Worm (Caenorhabditis elegans) whole organism, late embryonic: ENCODE data around the gene T15B7.8.
A peak's percentile ranks its signal among the peaks of the same experiment; 100 is the strongest.

Experiments
- C08G9.2 ChIP-seq: sonication (generic microtip); optimal IDR thresholded peaks from 2 replicates; lab custom pipeline; 2016; ENCODE audit warnings: mild to moderate bottlenecking, missing genetic modification characterization, moderate library complexity, missing compliant biosample characterization
- C38D4.7 ChIP-seq: fragments of 200-800 bp; sonication (Bioruptor generic); optimal IDR thresholded peaks from 2 replicates; lab custom pipeline; 2018; ENCODE audit warnings: mild to moderate bottlenecking, missing genetic modification characterization, moderate library complexity, missing compliant biosample characterization
- K02D7.2 ChIP-seq: sonication (generic microtip); optimal IDR thresholded peaks from 2 replicates; lab custom pipeline; 2017; ENCODE audit warnings: mild to moderate bottlenecking, missing genetic modification characterization, missing compliant biosample characterization
- K09A11.1 ChIP-seq: sonication (generic microtip); optimal IDR thresholded peaks from 2 replicates; lab custom pipeline; 2017; ENCODE audit warnings: antibody characterized with exemption, mild to moderate bottlenecking, missing genetic modification characterization, missing compliant biosample characterization; ENCODE audit not compliant: insufficient read depth
- T23F11.4 ChIP-seq: fragments of 200-800 bp; sonication (Bioruptor generic); optimal IDR thresholded peaks from 2 replicates; lab custom pipeline; 2018; ENCODE audit warnings: mild to moderate bottlenecking, missing genetic modification characterization, missing compliant biosample characterization
- Y22D7AL.16 ChIP-seq: sonication (generic microtip); optimal IDR thresholded peaks from 2 replicates; lab custom pipeline; 2016; ENCODE audit warnings: missing genetic modification characterization, missing compliant biosample characterization
- ahr-1 ChIP-seq: sonication (generic microtip); optimal IDR thresholded peaks from 2 replicates; lab custom pipeline; 2016; ENCODE audit warnings: missing genetic modification characterization, missing compliant biosample characterization
- ama-1 ChIP-seq: fragments of 150-350 bp; optimal IDR thresholded peaks from 2 replicates; lab custom pipeline; 2014
- ceh-14 ChIP-seq: sonication (generic microtip); optimal IDR thresholded peaks from 2 replicates; lab custom pipeline; 2016; ENCODE audit warnings: missing genotype, missing genetic modification characterization, missing compliant biosample characterization
- ceh-19 ChIP-seq: fragments of 200-800 bp; sonication (Bioruptor generic); optimal IDR thresholded peaks from 2 replicates; lab custom pipeline; 2018; ENCODE audit warnings: mild to moderate bottlenecking, missing genetic modification characterization, missing compliant biosample characterization
- ceh-22 ChIP-seq: sonication (generic microtip); optimal IDR thresholded peaks from 2 replicates; lab custom pipeline; 2017; ENCODE audit warnings: missing biosample characterization, missing genetic modification characterization
- ceh-30 ChIP-seq: fragments of 150-350 bp; optimal IDR thresholded peaks from 2 replicates; lab custom pipeline; 2014; ENCODE audit warnings: missing biosample characterization, missing genetic modification characterization
- ceh-31 ChIP-seq: sonication (generic microtip); optimal IDR thresholded peaks from 2 replicates; lab custom pipeline; 2016; ENCODE audit warnings: missing genetic modification characterization, missing compliant biosample characterization
- ceh-45 ChIP-seq: fragments of 200-800 bp; sonication (Bioruptor generic); IDR thresholded peaks from 2 replicates; pipeline ENCODE4 v1.3.6; 2022; ENCODE audit warnings: missing genetic modification reagents, missing genetic modification characterization, missing compliant biosample characterization
- ceh-48 ChIP-seq: sonication (generic microtip); optimal IDR thresholded peaks from 2 replicates; lab custom pipeline; 2016; ENCODE audit warnings: missing genetic modification characterization, inconsistent platforms, missing compliant biosample characterization
- ceh-6 ChIP-seq: fragments of 200-800 bp; sonication (Bioruptor generic); optimal IDR thresholded peaks from 2 replicates; lab custom pipeline; 2018; ENCODE audit warnings: mild to moderate bottlenecking, missing genetic modification characterization, missing compliant biosample characterization
- dve-1 ChIP-seq: sonication (generic microtip); optimal IDR thresholded peaks from 2 replicates; lab custom pipeline; 2017; ENCODE audit warnings: antibody characterized with exemption, mild to moderate bottlenecking, missing genetic modification characterization, missing compliant biosample characterization
- elt-4 ChIP-seq: sonication (generic microtip); optimal IDR thresholded peaks from 2 replicates; lab custom pipeline; 2016; ENCODE audit warnings: missing genetic modification characterization, missing compliant biosample characterization
- eyg-1 ChIP-seq: sonication (generic microtip); optimal IDR thresholded peaks from 2 replicates; lab custom pipeline; 2016; ENCODE audit warnings: missing genotype, missing genetic modification characterization, missing compliant biosample characterization
- fax-1 ChIP-seq: sonication (generic microtip); optimal IDR thresholded peaks from 2 replicates; lab custom pipeline; 2016; ENCODE audit warnings: missing genotype, missing genetic modification characterization, missing compliant biosample characterization
- fkh-10 ChIP-seq: fragments of 150-350 bp; optimal IDR thresholded peaks from 2 replicates; lab custom pipeline; 2014; ENCODE audit warnings: missing biosample characterization, missing genetic modification reagents, missing genetic modification characterization
- hlh-13 ChIP-seq: fragments of 200-800 bp; sonication (Bioruptor generic); optimal IDR thresholded peaks from 2 replicates; lab custom pipeline; 2018; ENCODE audit warnings: mild to moderate bottlenecking, missing genetic modification characterization, missing compliant biosample characterization
- hlh-6 ChIP-seq: sonication (generic microtip); optimal IDR thresholded peaks from 2 replicates; lab custom pipeline; 2016; ENCODE audit warnings: missing genotype, missing genetic modification characterization, missing compliant biosample characterization
- madf-2 ChIP-seq: sonication (generic microtip); optimal IDR thresholded peaks from 2 replicates; lab custom pipeline; 2017; ENCODE audit warnings: missing genetic modification characterization, missing compliant biosample characterization
- mec-3 ChIP-seq: sonication (generic microtip); optimal IDR thresholded peaks from 2 replicates; lab custom pipeline; 2016; ENCODE audit warnings: borderline replicate concordance, missing genetic modification characterization, missing compliant biosample characterization
- nfya-1 ChIP-seq: sonication (generic microtip); optimal IDR thresholded peaks from 2 replicates; lab custom pipeline; 2017; ENCODE audit warnings: missing genetic modification characterization, mild to moderate bottlenecking, missing compliant biosample characterization, antibody characterized with exemption, moderate library complexity
- nhr-11 ChIP-seq: fragments of 150-350 bp; optimal IDR thresholded peaks from 2 replicates; lab custom pipeline; 2014; ENCODE audit warnings: missing biosample characterization, missing genetic modification characterization
- nhr-232 ChIP-seq: sonication (generic microtip); optimal IDR thresholded peaks from 2 replicates; lab custom pipeline; 2016; ENCODE audit warnings: missing genetic modification characterization, missing compliant biosample characterization
- npax-4 ChIP-seq: sonication (generic microtip); optimal IDR thresholded peaks from 2 replicates; lab custom pipeline; 2016; ENCODE audit warnings: missing genetic modification characterization, missing compliant biosample characterization
- pag-3 ChIP-seq: sonication (generic microtip); optimal IDR thresholded peaks from 2 replicates; lab custom pipeline; 2016; ENCODE audit warnings: missing compliant biosample characterization, missing genetic modification characterization, borderline replicate concordance
- pat-9 ChIP-seq: fragments of 200-800 bp; sonication (Bioruptor generic); optimal IDR thresholded peaks from 2 replicates; lab custom pipeline; 2018; ENCODE audit warnings: mild to moderate bottlenecking, missing genetic modification characterization, moderate library complexity, missing compliant biosample characterization
- pha-2 ChIP-seq: sonication (generic microtip); optimal IDR thresholded peaks from 2 replicates; lab custom pipeline; 2017; ENCODE audit warnings: mild to moderate bottlenecking, missing genetic modification characterization, missing compliant biosample characterization
- pros-1 ChIP-seq: fragments of 150-350 bp; optimal IDR thresholded peaks from 2 replicates; lab custom pipeline; 2014; ENCODE audit warnings: missing biosample characterization, missing genetic modification reagents, missing genetic modification characterization
- ref-2 ChIP-seq: sonication (generic microtip); optimal IDR thresholded peaks from 2 replicates; lab custom pipeline; 2016; ENCODE audit warnings: missing genetic modification characterization, missing compliant biosample characterization
- tbx-2 ChIP-seq: sonication (generic microtip); optimal IDR thresholded peaks from 2 replicates; lab custom pipeline; 2016; ENCODE audit warnings: missing genetic modification characterization, missing compliant biosample characterization
- tbx-7 ChIP-seq: sonication (generic microtip); optimal IDR thresholded peaks from 2 replicates; lab custom pipeline; 2016; ENCODE audit warnings: missing genotype, missing genetic modification characterization, missing compliant biosample characterization
- unc-3 ChIP-seq, 2 experiments: fragments of 200-800 bp in 1 of 2; sonication (Bioruptor generic) in 1 of 2; sonication (generic microtip) in 1 of 2; conservative IDR thresholded peaks in 1 of 2; optimal IDR thresholded peaks in 1 of 2; 2 replicates each; pipeline versions ENCODE4 v1.3.6 to Lab custom; 2016 to 2022; ENCODE audit warnings: missing compliant biosample characterization in 2 of 2, missing genetic modification characterization in 2 of 2, missing genetic modification reagents in 1 of 2
- unc-55 ChIP-seq: sonication (generic microtip); optimal IDR thresholded peaks from 2 replicates; lab custom pipeline; 2017; ENCODE audit warnings: missing biosample characterization, missing genetic modification reagents, missing genetic modification characterization
- zip-5 ChIP-seq: sonication (generic microtip); optimal IDR thresholded peaks from 2 replicates; lab custom pipeline; 2016; ENCODE audit warnings: missing genetic modification characterization, missing compliant biosample characterization
- ztf-16 ChIP-seq: sonication (generic microtip); optimal IDR thresholded peaks from 2 replicates; lab custom pipeline; 2017; ENCODE audit warnings: missing genetic modification characterization, missing compliant biosample characterization

T15B7.8 gene

ce11 chrV:6787906-6788430 is 33.6 kb upstream of the T15B7.8 start, which contains the start of gene ZC404.2:
TSS of gene ZC404.2 (plus strand) at chrV:6787952.
- no peak for TF ChIP-seq dve-1 (tag; lab: Kevin White, UChicago)
- peak; percentile 46 for TF ChIP-seq ama-1
- no peak for TF ChIP-seq nhr-11 (tag; lab: Kevin White, UChicago)
- no peak for TF ChIP-seq Y22D7AL.16 (tag; lab: Kevin White, UChicago)
- TF ChIP-seq fax-1: no peak
- TF ChIP-seq eyg-1 (tag; lab: Kevin White, UChicago): no peak
- no peak for TF ChIP-seq ztf-16 (tag; lab: Kevin White, UChicago)

- TF ChIP-seq K02D7.2 (tag; lab: Kevin White, UChicago) (no peak), ama-1 (no peak), elt-4 (tag; lab: Kevin White, UChicago) (no peak), mec-3 (tag; lab: Kevin White, UChicago) (no peak)
These were observed 29.0 kb upstream of the T15B7.8 start, which contains the start of gene gck-2 for ce11 chrV:6792565-6792964. TSS of gene gck-2 (minus strand) at chrV:6792665.

- TF ChIP-seq nfya-1 (tag; lab: Kevin White, UChicago) (no peak), T23F11.4 (no peak), unc-55 (no peak), Y22D7AL.16 (tag; lab: Kevin White, UChicago) (no peak), pros-1 (tag; lab: Kevin White, UChicago) (no peak), fkh-10 (GFP tag; lab: Kevin White, UChicago) (no peak), unc-3 (GFP tag; conservative IDR thresholded peaks at IDR 0.05; lab: Robert Waterston, UW) (no peak), unc-3 (tag; optimal IDR thresholded peaks at IDR 0.05; lab: Kevin White, UChicago) (no peak), K02D7.2 (tag; lab: Kevin White, UChicago) (no peak), C08G9.2 (tag; lab: Kevin White, UChicago) (no peak), dve-1 (tag; lab: Kevin White, UChicago) (no peak), pat-9 (tag; lab: Kevin White, UChicago) (no peak), pag-3 (no peak), eyg-1 (tag; lab: Kevin White, UChicago) (no peak), ceh-30 (tag; lab: Kevin White, UChicago) (no peak)
These were observed 28.6 kb upstream of the T15B7.8 start for ce11 chrV:6792973-6793372.

ce11 chrV:6793744-6794239 is 27.8 kb upstream of the T15B7.8 start, which contains the start of gene ZC404.1:
TSS of gene ZC404.1 (plus strand) at chrV:6794189.
- TF ChIP-seq ceh-31 (peak; percentile 8), ceh-45 (GFP tag; lab: Robert Waterston, UW) (no peak), ceh-19 (no peak)

- TF ChIP-seq ceh-6 (GFP tag; lab: Kevin White, UChicago) (no peak), ref-2 (tag; lab: Kevin White, UChicago) (no peak), tbx-2 (tag; lab: Kevin White, UChicago) (no peak), tbx-7 (tag; lab: Kevin White, UChicago) (no peak), madf-2 (tag; lab: Kevin White, UChicago) (no peak), fkh-10 (GFP tag; lab: Kevin White, UChicago) (no peak), unc-3 (GFP tag; conservative IDR thresholded peaks at IDR 0.05; lab: Robert Waterston, UW) (no peak), unc-3 (tag; optimal IDR thresholded peaks at IDR 0.05; lab: Kevin White, UChicago) (no peak), hlh-13 (GFP tag; lab: Kevin White, UChicago) (no peak), nhr-11 (tag; lab: Kevin White, UChicago) (no peak), dve-1 (tag; lab: Kevin White, UChicago) (no peak), ceh-48 (tag; lab: Kevin White, UChicago) (no peak)
- TF ChIP-seq, all 69 proteins: peak for 0
These were observed 25.3 kb upstream of the T15B7.8 start for ce11 chrV:6796264-6796663.

ce11 chrV:6796894-6797293 is 24.7 kb upstream of the T15B7.8 start:
- no peak for TF ChIP-seq ceh-22 (tag; lab: Kevin White, UChicago)
- no peak for TF ChIP-seq C38D4.7 (GFP tag; lab: Kevin White, UChicago)
- TF ChIP-seq ceh-31: peak; percentile 52
- no peak for TF ChIP-seq npax-4 (tag; lab: Kevin White, UChicago)
- no peak for TF ChIP-seq T23F11.4
- TF ChIP-seq ceh-19: peak; percentile 12
- peak; percentile 28 for TF ChIP-seq pha-2 (tag; lab: Kevin White, UChicago)
- peak; percentile 22 for TF ChIP-seq nfya-1 (tag; lab: Kevin White, UChicago)
- TF ChIP-seq K09A11.1 (tag; lab: Kevin White, UChicago): no peak
- no peak for TF ChIP-seq hlh-6 (tag; lab: Kevin White, UChicago)
- TF ChIP-seq ceh-14 (tag; lab: Kevin White, UChicago): no peak
- no peak for TF ChIP-seq ahr-1 (tag; lab: Kevin White, UChicago)
- TF ChIP-seq zip-5: no peak
- no peak for TF ChIP-seq nhr-232 (tag; lab: Kevin White, UChicago)
